Worm (Caenorhabditis elegans): Measurements from ENCODE around the gene tmem-258.

tmem-258 gene

ce11 chrV:7106499-7107152, 43.7 kb downstream of the tmem-258 start:
- TF ChIP-seq fkh-10 (GFP tag; optimal IDR thresholded peaks at IDR 0.05), result peak; percentile 54
- TF ChIP-seq pha-4 (tag; optimal IDR thresholded peaks at IDR 0.05), result no peak

ce11 chrV:7110370-7110769, 47.4 kb downstream of the tmem-258 start:
- TF ChIP-seq ama-1 (optimal IDR thresholded peaks at IDR 0.05) (no peak), fkh-10 (GFP tag; optimal IDR thresholded peaks at IDR 0.05) (peak; percentile 21)

DNA sequence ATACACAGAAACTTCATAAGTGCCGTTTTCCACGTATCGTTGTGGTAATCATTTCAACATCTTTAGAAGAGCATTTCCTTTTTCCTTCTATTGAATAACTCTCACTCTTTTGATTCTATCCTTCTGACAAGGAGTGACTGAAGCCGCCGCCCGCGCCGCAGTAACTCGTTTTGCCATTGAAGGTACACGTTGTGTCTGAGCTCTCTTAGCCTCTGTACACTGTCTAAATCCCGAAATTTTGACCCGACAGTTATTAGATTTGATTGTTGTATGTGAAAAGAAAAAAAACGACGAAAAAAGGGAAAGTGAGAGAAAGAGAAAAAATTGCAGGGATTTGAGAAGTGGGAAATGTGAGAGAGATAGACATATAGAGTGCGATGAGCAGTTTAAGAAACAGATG, 48.3 kb downstream of the tmem-258 start:
- no peak for TF ChIP-seq mdl-1 (tag; optimal IDR thresholded peaks at IDR 0.05)
- peak; percentile 76 for TF ChIP-seq fkh-10 (GFP tag; optimal IDR thresholded peaks at IDR 0.05)

- TF ChIP-seq nhr-11 (tag; optimal IDR thresholded peaks at IDR 0.05) (no peak), ama-1 (optimal IDR thresholded peaks at IDR 0.05) (no peak)
These were observed 49.2 kb downstream of the tmem-258 start for ce11 chrV:7112223-7112622.
